Worm (Caenorhabditis elegans) whole organism, L4 larva: ENCODE data around the gene fipr-27.

Experiments used
- F10B5.3 ChIP-seq: sonication (generic microtip); optimal IDR thresholded peaks from 2 replicates; lab custom pipeline; 2016; ENCODE audit warnings: mild to moderate bottlenecking, missing genetic modification characterization, missing compliant biosample characterization
- F26F4.8 ChIP-seq: fragments of 200-800 bp; sonication (Bioruptor generic); conservative IDR thresholded peaks from 2 replicates; pipeline ENCODE4 v1.3.6; 2022; ENCODE audit warnings: missing genetic modification characterization, missing compliant biosample characterization
- F37D6.2 ChIP-seq: sonication (generic microtip); optimal IDR thresholded peaks from 2 replicates; lab custom pipeline; 2016; ENCODE audit warnings: mild to moderate bottlenecking, missing genetic modification characterization, missing compliant biosample characterization
- F49E8.2 ChIP-seq: sonication (generic microtip); optimal IDR thresholded peaks from 2 replicates; lab custom pipeline; 2016; ENCODE audit warnings: missing compliant biosample characterization, mild to moderate bottlenecking, missing genetic modification characterization, borderline replicate concordance
- ama-1 ChIP-seq: fragments of 150-350 bp; optimal IDR thresholded peaks from 2 replicates; lab custom pipeline; 2014; ENCODE audit warnings: inconsistent platforms, mixed read lengths
- arid-1 ChIP-seq: fragments of 200-800 bp; sonication (Bioruptor generic); conservative IDR thresholded peaks from 2 replicates; pipeline ENCODE4 v1.3.6; 2022; ENCODE audit warnings: missing genetic modification reagents, missing genetic modification characterization, missing compliant biosample characterization
- ceh-32 ChIP-seq: sonication (generic microtip); optimal IDR thresholded peaks from 2 replicates; lab custom pipeline; 2016; ENCODE audit warnings: mild to moderate bottlenecking, missing genetic modification characterization, missing compliant biosample characterization; ENCODE audit not compliant: poor library complexity
- ceh-62 ChIP-seq: sonication (generic microtip); optimal IDR thresholded peaks from 2 replicates; lab custom pipeline; 2017; ENCODE audit warnings: missing biosample characterization, missing genetic modification characterization
- daf-12 ChIP-seq: fragments of 150-350 bp; optimal IDR thresholded peaks from 2 replicates; lab custom pipeline; 2014; ENCODE audit warnings: missing biosample characterization, missing genetic modification reagents, missing genetic modification characterization
- daf-16 ChIP-seq, 3 experiments: sonication (generic microtip); optimal IDR thresholded peaks; 2 replicates each; lab custom pipeline; 2016 to 2017; ENCODE audit warnings: missing genetic modification characterization in 3 of 3, missing genetic modification reagents in 3 of 3, mild to moderate bottlenecking in 2 of 3, missing compliant biosample characterization in 2 of 3, missing biosample characterization in 1 of 3, moderate library complexity in 1 of 3
- daf-8 ChIP-seq: fragments of 200-800 bp; sonication (Bioruptor generic); IDR thresholded peaks from 2 replicates; pipeline ENCODE4 v1.3.6; 2022; ENCODE audit warnings: missing genetic modification characterization, missing compliant biosample characterization
- dmd-6 ChIP-seq: fragments of 200-800 bp; sonication (Bioruptor generic); IDR thresholded peaks from 2 replicates; pipeline ENCODE4 v1.3.6; 2022; ENCODE audit warnings: missing genetic modification reagents, missing genetic modification characterization, missing compliant biosample characterization
- dmd-8 ChIP-seq: fragments of 200-800 bp; sonication (Bioruptor generic); IDR thresholded peaks from 2 replicates; pipeline ENCODE4 v1.3.6; 2022; ENCODE audit warnings: missing genetic modification characterization, missing compliant biosample characterization
- duxl-1 ChIP-seq: sonication (generic microtip); optimal IDR thresholded peaks from 2 replicates; lab custom pipeline; 2016; ENCODE audit warnings: mild to moderate bottlenecking, missing genetic modification characterization, moderate library complexity, missing compliant biosample characterization; ENCODE audit not compliant: poor library complexity
- dve-1 ChIP-seq: sonication (generic microtip); optimal IDR thresholded peaks from 2 replicates; lab custom pipeline; 2017; ENCODE audit warnings: antibody characterized with exemption, mild to moderate bottlenecking, missing genetic modification characterization, missing compliant biosample characterization; ENCODE audit not compliant: insufficient read depth
- egl-43 ChIP-seq: fragments of 200-800 bp; sonication (Bioruptor generic); IDR thresholded peaks from 2 replicates; pipeline ENCODE4 v1.3.6; 2022; ENCODE audit warnings: missing genetic modification reagents, missing genetic modification characterization, missing compliant biosample characterization
- hif-1 ChIP-seq, 2 experiments: sonication (generic microtip); optimal IDR thresholded peaks; 2 replicates each; lab custom pipeline; 2016 to 2017; ENCODE audit warnings: missing compliant biosample characterization in 2 of 2, missing genetic modification characterization in 2 of 2, missing genetic modification reagents in 2 of 2, missing genotype in 2 of 2, mild to moderate bottlenecking in 1 of 2
- hlh-11 ChIP-seq: fragments of 200-800 bp; sonication (Bioruptor generic); optimal IDR thresholded peaks from 2 replicates; lab custom pipeline; 2018; ENCODE audit warnings: mild to moderate bottlenecking, missing genetic modification characterization, missing compliant biosample characterization
- hlh-30 ChIP-seq: sonication (generic microtip); optimal IDR thresholded peaks from 2 replicates; lab custom pipeline; 2017; ENCODE audit warnings: antibody characterized with exemption, mild to moderate bottlenecking, missing genetic modification characterization, missing compliant biosample characterization; ENCODE audit not compliant: insufficient read depth
- lin-1 ChIP-seq: fragments of 200-800 bp; sonication (Bioruptor generic); IDR thresholded peaks from 2 replicates; pipeline ENCODE4 v1.3.6; 2022; ENCODE audit warnings: missing genetic modification reagents, missing genetic modification characterization, missing compliant biosample characterization
- lin-13 ChIP-seq: fragments of 150-350 bp; optimal IDR thresholded peaks from 2 replicates; lab custom pipeline; 2014; ENCODE audit warnings: missing biosample characterization, missing genetic modification reagents, missing genetic modification characterization
- lsy-2 ChIP-seq, 2 experiments: fragments of 150-350 bp in 1 of 2; sonication (generic microtip) in 1 of 2; optimal IDR thresholded peaks; 2 replicates each; lab custom pipeline; 2014 to 2017; ENCODE audit warnings: missing biosample characterization in 2 of 2, missing genetic modification characterization in 2 of 2
- mdl-1 ChIP-seq, 2 experiments: fragments of 150-350 bp in 1 of 2; sonication (generic microtip) in 1 of 2; optimal IDR thresholded peaks; 2 replicates each; lab custom pipeline; 2014 to 2017; ENCODE audit warnings: missing biosample characterization in 2 of 2, missing genetic modification characterization in 2 of 2
- mdt-29 ChIP-seq: fragments of 200-800 bp; sonication (Bioruptor generic); IDR thresholded peaks from 2 replicates; pipeline ENCODE4 v1.3.6; 2022; ENCODE audit warnings: missing genetic modification reagents, missing genetic modification characterization, missing compliant biosample characterization
- mes-2 ChIP-seq: sonication (generic microtip); optimal IDR thresholded peaks from 2 replicates; lab custom pipeline; 2016; ENCODE audit warnings: missing genotype, mild to moderate bottlenecking, missing genetic modification characterization, missing compliant biosample characterization; ENCODE audit not compliant: poor library complexity, severe bottlenecking
- mxl-3 ChIP-seq: fragments of 200-800 bp; sonication (Bioruptor generic); optimal IDR thresholded peaks from 2 replicates; lab custom pipeline; 2018; ENCODE audit warnings: mild to moderate bottlenecking, missing genetic modification characterization, missing compliant biosample characterization
- nhr-11 ChIP-seq: fragments of 150-350 bp; optimal IDR thresholded peaks from 2 replicates; lab custom pipeline; 2014; ENCODE audit warnings: missing biosample characterization, missing genetic modification characterization
- nhr-25 ChIP-seq: sonication (generic microtip); optimal IDR thresholded peaks from 2 replicates; lab custom pipeline; 2017; ENCODE audit warnings: missing genetic modification characterization, mild to moderate bottlenecking, missing compliant biosample characterization, antibody characterized with exemption, moderate library complexity, borderline replicate concordance; ENCODE audit not compliant: insufficient read depth
- nhr-41 ChIP-seq: fragments of 200-800 bp; sonication (Bioruptor generic); IDR thresholded peaks from 2 replicates; pipeline ENCODE4 v1.3.6; 2022; ENCODE audit warnings: missing genetic modification reagents, missing genetic modification characterization, missing compliant biosample characterization
- nhr-42 ChIP-seq: fragments of 200-800 bp; sonication (Bioruptor generic); IDR thresholded peaks from 2 replicates; pipeline ENCODE4 v1.3.6; 2022; ENCODE audit warnings: missing genetic modification characterization, missing compliant biosample characterization
- nhr-48 ChIP-seq: sonication (generic microtip); optimal IDR thresholded peaks from 2 replicates; lab custom pipeline; 2016; ENCODE audit warnings: mild to moderate bottlenecking, missing genetic modification characterization, missing compliant biosample characterization
- nhr-6 ChIP-seq: fragments of 150-350 bp; optimal IDR thresholded peaks from 2 replicates; lab custom pipeline; 2014; ENCODE audit warnings: missing biosample characterization, missing genetic modification characterization
- php-3 ChIP-seq: fragments of 200-800 bp; sonication (Bioruptor generic); IDR thresholded peaks from 2 replicates; pipeline ENCODE4 v1.3.6; 2022; ENCODE audit warnings: missing genetic modification reagents, missing genetic modification characterization, missing compliant biosample characterization
- pqm-1 ChIP-seq: sonication (generic microtip); optimal IDR thresholded peaks from 2 replicates; lab custom pipeline; 2017; ENCODE audit warnings: missing biosample characterization, missing genetic modification characterization
- rbr-2 ChIP-seq: sonication (generic microtip); optimal IDR thresholded peaks from 2 replicates; lab custom pipeline; 2016; ENCODE audit warnings: missing genotype, missing genetic modification characterization, missing compliant biosample characterization
- snpc-4 ChIP-seq: fragments of 150-350 bp; optimal IDR thresholded peaks from 2 replicates; lab custom pipeline; 2014; ENCODE audit warnings: missing biosample characterization, missing genetic modification characterization
- tra-1 ChIP-seq: fragments of 200-800 bp; sonication (Bioruptor generic); IDR thresholded peaks from 2 replicates; pipeline ENCODE4 v1.3.6; 2022; ENCODE audit warnings: missing genetic modification reagents, missing genetic modification characterization, missing compliant biosample characterization
- unc-130 ChIP-seq: sonication (generic microtip); optimal IDR thresholded peaks from 2 replicates; lab custom pipeline; 2016; ENCODE audit warnings: missing genetic modification reagents, missing genetic modification characterization, missing compliant biosample characterization
- zag-1 ChIP-seq: fragments of 150-350 bp; optimal IDR thresholded peaks from 2 replicates; lab custom pipeline; 2014; ENCODE audit warnings: missing biosample characterization, missing genetic modification characterization
- zip-11 ChIP-seq: fragments of 200-800 bp; sonication (Bioruptor generic); IDR thresholded peaks from 2 replicates; pipeline ENCODE4 v1.3.6; 2022; ENCODE audit warnings: missing genetic modification characterization, missing compliant biosample characterization
- ztf-11 ChIP-seq: fragments of 150-350 bp; optimal IDR thresholded peaks from 2 replicates; lab custom pipeline; 2014; ENCODE audit warnings: missing biosample characterization, missing genetic modification characterization
- ztf-7 ChIP-seq: fragments of 150-350 bp; optimal IDR thresholded peaks from 2 replicates; lab custom pipeline; 2014; ENCODE audit warnings: missing biosample characterization, missing genetic modification characterization

fipr-27 gene

ce11 chrIV:16658731-16659130 is 28.0 kb downstream of the fipr-27 start:
- TF ChIP-seq egl-43 (GFP tag; lab: Robert Waterston, UW) (no peak), hlh-11 (peak; percentile 8), hif-1 (tag; optimal IDR thresholded peaks at IDR 0.05; lab: Kevin White, UChicago) (peak in 1 of 2 experiments; percentile 3), lin-1 (no peak), ztf-11 (tag; lab: Kevin White, UChicago) (no peak), nhr-48 (tag; lab: Kevin White, UChicago) (no peak), F10B5.3 (no peak), mes-2 (no peak), hlh-30 (tag; lab: Kevin White, UChicago) (peak; percentile 31), zip-11 (GFP tag; lab: Robert Waterston, UW) (no peak), zag-1 (tag; lab: Kevin White, UChicago) (no peak), unc-130 (no peak), mdl-1 (tag; optimal IDR thresholded peaks at IDR 0.05; lab: Kevin White, UChicago) (peak in 1 of 2 experiments; percentile 37), mxl-3 (GFP tag; lab: Kevin White, UChicago) (no peak), php-3 (GFP tag; lab: Robert Waterston, UW) (no peak), daf-16 (GFP tag; optimal IDR thresholded peaks at IDR 0.05; lab: Kevin White, UChicago) (no peak), daf-16 (tag; optimal IDR thresholded peaks at IDR 0.05; lab: Kevin White, UChicago) (peak; percentile 89), F49E8.2 (no peak), ceh-32 (tag; lab: Kevin White, UChicago) (no peak), lsy-2 (tag; optimal IDR thresholded peaks at IDR 0.05; lab: Kevin White, UChicago) (peak in 1 of 2 experiments; percentile 28), F37D6.2 (tag; lab: Kevin White, UChicago) (no peak), nhr-11 (peak; percentile 82), arid-1 (GFP tag; lab: Robert Waterston, UW) (no peak), pqm-1 (tag; lab: Kevin White, UChicago) (no peak), tra-1 (GFP tag; lab: Robert Waterston, UW) (no peak), nhr-6 (tag; lab: Kevin White, UChicago) (peak; percentile 22), snpc-4 (tag; lab: Kevin White, UChicago) (no peak), dve-1 (tag; lab: Kevin White, UChicago) (peak; percentile 24), ama-1 (no peak), lin-13 (GFP tag; lab: Kevin White, UChicago) (no peak), F26F4.8 (no peak), rbr-2 (peak; percentile 26), daf-8 (GFP tag; lab: Robert Waterston, UW) (no peak)

ce11 chrIV:16659475-16659874 is 28.8 kb downstream of the fipr-27 start:
- TF ChIP-seq ama-1 (no peak), dmd-8 (no peak), snpc-4 (tag; lab: Kevin White, UChicago) (no peak), mdt-29 (GFP tag; lab: Robert Waterston, UW) (no peak), daf-16 (GFP tag; optimal IDR thresholded peaks at IDR 0.05; lab: Kevin White, UChicago) (no peak), daf-16 (tag; optimal IDR thresholded peaks at IDR 0.05; lab: Kevin White, UChicago) (peak; percentile 47), daf-12 (tag; lab: Kevin White, UChicago) (no peak), hif-1 (tag; optimal IDR thresholded peaks at IDR 0.05; lab: Kevin White, UChicago) (no peak), nhr-41 (GFP tag; lab: Robert Waterston, UW) (no peak), dmd-6 (GFP tag; lab: Robert Waterston, UW) (no peak), tra-1 (GFP tag; lab: Robert Waterston, UW) (no peak), nhr-42 (GFP tag; lab: Robert Waterston, UW) (no peak), mxl-3 (GFP tag; lab: Kevin White, UChicago) (no peak), daf-8 (GFP tag; lab: Robert Waterston, UW) (no peak), unc-130 (no peak), ztf-7 (tag; lab: Kevin White, UChicago) (no peak), hlh-30 (tag; lab: Kevin White, UChicago) (peak; percentile 59), ceh-62 (tag; lab: Kevin White, UChicago) (no peak), nhr-25 (tag; lab: Kevin White, UChicago) (no peak), dve-1 (tag; lab: Kevin White, UChicago) (peak; percentile 38), nhr-48 (tag; lab: Kevin White, UChicago) (no peak), hlh-11 (peak; percentile 7), ztf-11 (tag; lab: Kevin White, UChicago) (no peak), duxl-1 (no peak)
